Worm (Caenorhabditis elegans) whole organism, young adult: ENCODE measurements around the gene dsb-2.

Source experiments
- ama-1 ChIP-seq, 3 experiments: fragments of 150-350 bp in 1 of 3; sonication (generic microtip) in 2 of 3; optimal IDR thresholded peaks; 2 replicates each; lab custom pipeline; 2014 to 2018; ENCODE audit warnings: missing biosample characterization in 2 of 3, missing genetic modification characterization in 2 of 3, missing genetic modification reagents in 2 of 3
- attf-5 ChIP-seq: fragments of 200-800 bp; sonication (Bioruptor generic); optimal IDR thresholded peaks from 2 replicates; lab custom pipeline; 2018; ENCODE audit warnings: mild to moderate bottlenecking, missing genetic modification characterization, missing compliant biosample characterization
- bed-2 ChIP-seq: fragments of 200-800 bp; sonication (Bioruptor generic); IDR thresholded peaks from 2 replicates; pipeline ENCODE4 v1.3.6; 2022; ENCODE audit warnings: missing genetic modification reagents, missing genetic modification characterization, missing compliant biosample characterization
- ceh-100 ChIP-seq: fragments of 200-800 bp; sonication (Bioruptor generic); IDR thresholded peaks from 2 replicates; pipeline ENCODE4 v1.3.6; 2022; ENCODE audit warnings: missing genetic modification reagents, missing genetic modification characterization, missing compliant biosample characterization
- egl-18 ChIP-seq: fragments of 200-800 bp; sonication (Bioruptor generic); IDR thresholded peaks from 2 replicates; pipeline ENCODE4 v1.3.6; 2022; ENCODE audit warnings: missing genetic modification reagents, missing genetic modification characterization, missing compliant biosample characterization
- him-1 ChIP-seq: sonication (generic microtip); optimal IDR thresholded peaks from 2 replicates; lab custom pipeline; 2016; ENCODE audit warnings: missing genotype, missing genetic modification reagents, missing genetic modification characterization, missing compliant biosample characterization
- let-607 ChIP-seq, 2 experiments: fragments of 200-800 bp in 1 of 2; sonication (Bioruptor generic) in 1 of 2; sonication (generic microtip) in 1 of 2; optimal IDR thresholded peaks; 2 replicates each; lab custom pipeline; 2016 to 2018; ENCODE audit warnings: mild to moderate bottlenecking in 2 of 2, missing compliant biosample characterization in 2 of 2, missing genetic modification characterization in 2 of 2, moderate library complexity in 2 of 2, missing genotype in 1 of 2
- mes-4 ChIP-seq: sonication (generic microtip); optimal IDR thresholded peaks from 2 replicates; lab custom pipeline; 2016; ENCODE audit warnings: missing genotype, missing genetic modification characterization, missing compliant biosample characterization
- nfya-1 ChIP-seq: sonication (generic microtip); optimal IDR thresholded peaks from 2 replicates; lab custom pipeline; 2017; ENCODE audit warnings: antibody characterized with exemption, missing compliant biosample characterization, missing genetic modification characterization, borderline replicate concordance; ENCODE audit not compliant: insufficient read depth
- pha-4 ChIP-seq: fragments of 150-350 bp; sonication (generic microtip); optimal IDR thresholded peaks from 2 replicates; lab custom pipeline; 2014; ENCODE audit warnings: missing biosample characterization, missing genetic modification reagents, missing genetic modification characterization
- snpc-4 ChIP-seq, 5 experiments: fragments of 150-350 bp in 1 of 5; sonication (generic microtip) in 4 of 5; optimal IDR thresholded peaks; 2 replicates each; lab custom pipeline; 2014 to 2018; ENCODE audit warnings: missing genetic modification characterization in 5 of 5, missing biosample characterization in 3 of 5, antibody characterized with exemption in 2 of 5, mild to moderate bottlenecking in 2 of 5, missing compliant biosample characterization in 2 of 5, missing genotype in 2 of 5, moderate library complexity in 2 of 5, missing genetic modification reagents in 1 of 5
- ztf-3 ChIP-seq: fragments of 200-800 bp; sonication (Bioruptor generic); optimal IDR thresholded peaks from 2 replicates; lab custom pipeline; 2018; ENCODE audit warnings: mild to moderate bottlenecking, missing genetic modification characterization, missing compliant biosample characterization

DNA sequence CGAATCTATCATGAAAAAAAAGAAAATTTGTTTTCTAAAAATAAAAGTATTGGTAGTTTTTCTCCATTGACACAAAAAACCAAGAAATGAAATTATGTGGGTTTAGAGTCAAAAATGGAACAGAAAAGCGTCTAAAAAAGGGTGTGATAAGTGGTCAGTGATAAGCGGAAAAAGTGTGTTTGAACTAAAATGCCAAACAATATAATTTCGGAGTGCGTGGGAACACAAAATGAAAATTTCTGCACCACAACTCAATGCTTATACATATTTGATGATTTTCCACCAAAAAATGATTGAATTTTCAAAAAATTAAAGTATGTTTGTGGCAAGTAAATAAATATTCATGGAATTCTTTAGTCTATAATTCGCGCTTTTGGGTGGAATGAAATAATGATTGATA lies 4.5 kb downstream of the dsb-2 start:
- TF ChIP-seq him-1 (tag; lab: Kevin White, UChicago) (no peak), snpc-4 (GFP tag; optimal IDR thresholded peaks at IDR 0.05; lab: Kevin White, UChicago) (no peak), snpc-4 (tag; optimal IDR thresholded peaks at IDR 0.05; lab: Kevin White, UChicago) (no peak), bed-2 (GFP tag; lab: Robert Waterston, UW) (no peak), mes-4 (tag; lab: Kevin White, UChicago) (no peak), pha-4 (no peak), egl-18 (GFP tag; lab: Robert Waterston, UW) (no peak), ceh-100 (no peak), attf-5 (no peak), let-607 (tag; optimal IDR thresholded peaks at IDR 0.05; lab: Kevin White, UChicago) (no peak), ama-1 (optimal IDR thresholded peaks at IDR 0.05; lab: Kevin White, UChicago) (no peak), ama-1 (GFP tag; optimal IDR thresholded peaks at IDR 0.05; lab: Kevin White, UChicago) (no peak), ztf-3 (GFP tag; lab: Kevin White, UChicago) (no peak), nfya-1 (tag; lab: Kevin White, UChicago) (no peak)
